Worm (Caenorhabditis elegans) whole organism, L2 larva: ENCODE results near the gene egl-27.

Source experiments
- C34F6.9 ChIP-seq: fragments of 150-350 bp; optimal IDR thresholded peaks from 2 replicates; lab custom pipeline; 2014; ENCODE audit warnings: missing biosample characterization, missing genetic modification characterization
- F13H6.1 ChIP-seq: sonication (generic microtip); optimal IDR thresholded peaks from 2 replicates; lab custom pipeline; 2016; ENCODE audit warnings: missing genetic modification characterization, missing compliant biosample characterization
- Y55F3AM.14 ChIP-seq: fragments of 200-800 bp; sonication (Bioruptor generic); optimal IDR thresholded peaks from 2 replicates; lab custom pipeline; 2018; ENCODE audit warnings: mild to moderate bottlenecking, missing genetic modification characterization, missing compliant biosample characterization
- ZK546.5 ChIP-seq: sonication (generic microtip); optimal IDR thresholded peaks from 2 replicates; lab custom pipeline; 2017; ENCODE audit warnings: missing biosample characterization, missing genetic modification characterization
- aly-2 ChIP-seq: fragments of 150-350 bp; optimal IDR thresholded peaks from 2 replicates; lab custom pipeline; 2014; ENCODE audit warnings: missing biosample characterization, missing genetic modification characterization
- ama-1 ChIP-seq: fragments of 150-350 bp; optimal IDR thresholded peaks from 2 replicates; lab custom pipeline; 2018; ENCODE audit warnings: inconsistent platforms
- blmp-1 ChIP-seq: sonication (generic microtip); optimal IDR thresholded peaks from 2 replicates; lab custom pipeline; 2017; ENCODE audit warnings: missing genetic modification characterization, mild to moderate bottlenecking, missing compliant biosample characterization, antibody characterized with exemption, moderate library complexity; ENCODE audit not compliant: insufficient read depth
- dmd-4 ChIP-seq: sonication (generic microtip); optimal IDR thresholded peaks from 2 replicates; lab custom pipeline; 2017; ENCODE audit warnings: missing biosample characterization, missing genetic modification characterization
- elt-3 ChIP-seq: sonication (generic microtip); optimal IDR thresholded peaks from 2 replicates; lab custom pipeline; 2017; ENCODE audit warnings: missing biosample characterization, missing genetic modification characterization
- fos-1 ChIP-seq: fragments of 150-350 bp; optimal IDR thresholded peaks from 2 replicates; lab custom pipeline; 2014; ENCODE audit warnings: missing biosample characterization, missing genetic modification characterization
- gmeb-1 ChIP-seq: fragments of 150-350 bp; optimal IDR thresholded peaks from 2 replicates; lab custom pipeline; 2014; ENCODE audit warnings: missing biosample characterization, missing genetic modification characterization
- lin-11 ChIP-seq: fragments of 150-350 bp; sonication (generic microtip); optimal IDR thresholded peaks from 2 replicates; lab custom pipeline; 2014; ENCODE audit warnings: missing biosample characterization, missing genetic modification characterization, inconsistent platforms, mixed read lengths
- lin-13 ChIP-seq: fragments of 150-350 bp; optimal IDR thresholded peaks from 2 replicates; lab custom pipeline; 2014; ENCODE audit warnings: missing biosample characterization, missing genetic modification reagents, missing genetic modification characterization
- lsy-2 ChIP-seq, 2 experiments: fragments of 150-350 bp in 1 of 2; sonication (generic microtip) in 1 of 2; optimal IDR thresholded peaks; 2 replicates each; lab custom pipeline; 2014 to 2017; ENCODE audit warnings: missing biosample characterization in 2 of 2, missing genetic modification characterization in 2 of 2
- nhr-10 ChIP-seq: sonication (generic microtip); optimal IDR thresholded peaks from 2 replicates; lab custom pipeline; 2017; ENCODE audit warnings: missing biosample characterization, missing genetic modification characterization
- nhr-11 ChIP-seq: fragments of 150-350 bp; optimal IDR thresholded peaks from 2 replicates; lab custom pipeline; 2014; ENCODE audit warnings: missing biosample characterization, missing genetic modification characterization
- nhr-12 ChIP-seq: fragments of 150-350 bp; optimal IDR thresholded peaks from 2 replicates; lab custom pipeline; 2014; ENCODE audit warnings: missing biosample characterization, missing genetic modification characterization
- nhr-129 ChIP-seq: fragments of 150-350 bp; optimal IDR thresholded peaks from 2 replicates; lab custom pipeline; 2014; ENCODE audit warnings: missing biosample characterization, missing genetic modification characterization
- nhr-21 ChIP-seq: fragments of 150-350 bp; optimal IDR thresholded peaks from 2 replicates; lab custom pipeline; 2014; ENCODE audit warnings: missing biosample characterization, missing genetic modification characterization
- nhr-23 ChIP-seq: fragments of 150-350 bp; optimal IDR thresholded peaks from 2 replicates; lab custom pipeline; 2014; ENCODE audit warnings: missing biosample characterization, missing genetic modification reagents, missing genetic modification characterization
- nhr-25 ChIP-seq: fragments of 150-350 bp; sonication (generic microtip); optimal IDR thresholded peaks from 3 replicates; lab custom pipeline; 2014; ENCODE audit warnings: missing biosample characterization, missing genetic modification characterization
- nhr-6 ChIP-seq: fragments of 150-350 bp; optimal IDR thresholded peaks from 2 replicates; lab custom pipeline; 2014; ENCODE audit warnings: missing biosample characterization, missing genetic modification characterization
- peb-1 ChIP-seq: fragments of 150-350 bp; optimal IDR thresholded peaks from 2 replicates; lab custom pipeline; 2014; ENCODE audit warnings: missing biosample characterization, missing genetic modification characterization
- skn-1 ChIP-seq: sonication (generic microtip); optimal IDR thresholded peaks from 2 replicates; lab custom pipeline; 2017; ENCODE audit warnings: missing biosample characterization, missing genetic modification characterization
- sma-3 ChIP-seq: sonication (generic microtip); optimal IDR thresholded peaks from 2 replicates; lab custom pipeline; 2016; ENCODE audit warnings: missing genetic modification reagents, missing genetic modification characterization, missing compliant biosample characterization
- sma-9 ChIP-seq, 2 experiments: fragments of 150-350 bp in 1 of 2; sonication (generic microtip) in 1 of 2; optimal IDR thresholded peaks; 2 replicates each; lab custom pipeline; 2014 to 2016; ENCODE audit warnings: missing genetic modification characterization in 2 of 2, mild to moderate bottlenecking in 1 of 2, missing biosample characterization in 1 of 2, missing compliant biosample characterization in 1 of 2, missing genetic modification reagents in 1 of 2, moderate library complexity in 1 of 2
- unc-55 ChIP-seq: fragments of 150-350 bp; sonication (generic microtip); optimal IDR thresholded peaks from 3 replicates; lab custom pipeline; 2014; ENCODE audit warnings: missing biosample characterization, missing genetic modification reagents, missing genetic modification characterization
- unc-62 ChIP-seq: fragments of 150-350 bp; optimal IDR thresholded peaks from 2 replicates; lab custom pipeline; 2014; ENCODE audit warnings: missing biosample characterization, missing genetic modification reagents, missing genetic modification characterization
- zag-1 ChIP-seq: fragments of 150-350 bp; optimal IDR thresholded peaks from 2 replicates; lab custom pipeline; 2014; ENCODE audit warnings: missing biosample characterization, missing genetic modification characterization
- ztf-11 ChIP-seq: sonication (generic microtip); optimal IDR thresholded peaks from 2 replicates; lab custom pipeline; 2017; ENCODE audit warnings: missing biosample characterization, missing genetic modification characterization
- ztf-4 ChIP-seq: fragments of 150-350 bp; optimal IDR thresholded peaks from 2 replicates; lab custom pipeline; 2014; ENCODE audit warnings: missing biosample characterization, missing genetic modification characterization

Gene egl-27

DNA sequence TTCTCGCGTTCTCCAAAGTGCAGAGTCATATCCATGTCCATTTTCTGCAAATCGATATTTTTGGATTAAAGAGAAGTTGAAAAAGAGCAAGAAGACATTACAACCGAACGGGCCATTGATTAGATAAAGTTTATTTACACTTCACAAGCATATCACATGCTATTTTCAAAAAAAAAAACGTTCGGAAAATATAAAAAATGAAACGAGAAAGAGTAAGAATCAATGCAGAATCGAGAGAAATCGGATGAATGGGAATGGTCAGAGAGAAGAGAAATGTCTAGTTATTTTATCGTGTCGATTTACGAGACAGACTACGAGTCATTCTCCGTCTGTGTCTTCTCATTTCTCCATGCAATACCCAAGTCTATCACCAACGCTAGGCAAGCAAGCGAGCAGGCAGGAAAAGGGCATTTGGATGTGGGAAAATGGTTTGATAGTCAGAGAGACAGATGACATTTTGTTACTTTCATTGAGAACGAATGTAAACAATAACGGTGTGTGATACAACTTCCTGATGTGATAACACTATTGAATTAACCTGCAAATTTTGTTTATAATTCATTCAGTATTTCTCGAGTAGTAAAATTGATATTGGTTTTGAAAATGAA is 34.6 kb upstream of the egl-27 start, which contains the start of gene F31E8.4 (continued):
- peak; percentile 13 for TF ChIP-seq sma-3 (GFP tag; lab: Kevin White, UChicago)
- TF ChIP-seq elt-3 (tag; lab: Kevin White, UChicago) = no peak
- peak; percentile 66 for TF ChIP-seq fos-1 (tag; lab: Kevin White, UChicago)
- TF ChIP-seq peb-1 (tag; lab: Kevin White, UChicago) = no peak
- TF ChIP-seq dmd-4 (tag; lab: Kevin White, UChicago) = no peak
- peak; percentile 51 for TF ChIP-seq nhr-129
- TF ChIP-seq nhr-10 = no peak
- TF ChIP-seq zag-1 = no peak

DNA sequence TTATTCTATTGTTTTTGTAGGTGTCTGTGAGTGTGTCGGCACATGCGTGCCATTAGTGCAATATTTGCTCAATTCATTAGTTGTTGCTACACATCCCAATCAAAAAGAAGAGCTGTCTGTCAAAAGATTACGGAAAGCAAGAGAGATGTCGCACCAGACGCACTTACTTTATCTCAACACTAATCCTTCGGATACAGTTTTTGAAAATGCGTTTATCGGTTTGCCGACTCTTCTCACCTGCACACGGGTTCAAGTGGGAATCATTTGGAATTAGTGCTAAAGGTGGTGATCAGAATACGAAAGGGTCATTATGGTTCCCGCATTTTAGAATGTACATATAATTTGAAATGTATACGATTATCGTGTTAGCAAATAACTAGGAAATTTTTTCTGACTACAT is 33.5 kb upstream of the egl-27 start:
- TF ChIP-seq sma-9 (GFP tag; optimal IDR thresholded peaks at IDR 0.05; lab: Kevin White, UChicago) = no peak
- TF ChIP-seq sma-9 (tag; optimal IDR thresholded peaks at IDR 0.05; lab: Kevin White, UChicago) = no peak
- no peak for TF ChIP-seq nhr-25
- TF ChIP-seq aly-2 (tag; lab: Kevin White, UChicago) = no peak
- TF ChIP-seq nhr-11 = no peak
- TF ChIP-seq lin-13 (GFP tag; lab: Kevin White, UChicago) = no peak
- no peak for TF ChIP-seq C34F6.9 (tag; lab: Kevin White, UChicago)
- TF ChIP-seq ztf-4 (tag; lab: Kevin White, UChicago) = no peak
- no peak for TF ChIP-seq Y55F3AM.14 (GFP tag; lab: Kevin White, UChicago)
- no peak for TF ChIP-seq unc-55 (GFP tag; lab: Kevin White, UChicago)
- no peak for TF ChIP-seq unc-62 (GFP tag; lab: Kevin White, UChicago)
- no peak for TF ChIP-seq lsy-2 (tag; optimal IDR thresholded peaks at IDR 0.05; lab: Kevin White, UChicago)
- TF ChIP-seq F13H6.1 (tag; lab: Kevin White, UChicago) = no peak

DNA sequence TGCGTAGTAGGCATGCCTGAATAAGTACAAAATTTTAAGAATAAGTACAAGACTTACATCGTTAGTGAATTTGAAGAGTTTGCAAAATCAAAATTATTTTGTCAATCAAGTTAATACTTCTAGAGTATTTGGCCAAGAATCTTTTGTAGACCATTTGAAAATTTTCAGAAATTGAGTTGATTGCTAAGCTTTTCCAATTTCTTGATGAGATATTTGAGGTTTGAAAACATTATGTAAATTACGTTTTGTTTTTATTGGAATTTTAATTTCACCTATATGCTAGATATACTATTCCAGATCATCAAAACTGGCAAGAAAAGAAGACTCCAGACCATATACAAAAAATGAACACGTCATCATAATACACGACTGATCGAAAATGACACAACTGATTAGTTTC is 31.8 kb upstream of the egl-27 start, which contains the start of gene tab-1:
TSS of gene tab-1 (plus strand) at position 301 of the 400 bp plus-strand sequence.
- no peak for TF ChIP-seq peb-1 (tag; lab: Kevin White, UChicago)
- TF ChIP-seq dmd-4 (tag; lab: Kevin White, UChicago) = no peak
- no peak for TF ChIP-seq skn-1
- TF ChIP-seq unc-55 (GFP tag; lab: Kevin White, UChicago) = no peak
- TF ChIP-seq, all 48 proteins: peak for 0

DNA sequence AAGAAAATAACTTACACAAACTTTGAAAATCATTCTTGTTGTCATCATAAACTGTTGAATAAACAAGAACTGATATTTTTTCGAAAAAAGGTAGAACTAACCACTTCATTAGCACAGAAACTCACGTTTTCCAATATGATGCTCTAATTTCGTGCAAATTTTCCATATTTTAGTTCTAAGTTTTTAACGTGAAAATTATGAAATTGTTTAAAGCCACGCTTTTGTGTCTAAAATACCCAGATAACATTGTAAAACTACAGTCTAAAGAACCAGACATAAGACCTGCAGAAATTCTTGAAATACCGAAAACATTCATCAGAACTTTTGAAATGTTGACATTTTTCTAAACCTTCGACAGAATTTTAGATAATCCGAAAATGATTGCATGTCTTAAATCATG is 27.6 kb upstream of the egl-27 start, which contains the start of gene F31E8.5:
TSS of gene F31E8.5 (minus strand) at position 101 of the 400 bp plus-strand sequence.
- TF ChIP-seq nhr-6 (tag; lab: Kevin White, UChicago) (no peak), nhr-25 (no peak)

DNA sequence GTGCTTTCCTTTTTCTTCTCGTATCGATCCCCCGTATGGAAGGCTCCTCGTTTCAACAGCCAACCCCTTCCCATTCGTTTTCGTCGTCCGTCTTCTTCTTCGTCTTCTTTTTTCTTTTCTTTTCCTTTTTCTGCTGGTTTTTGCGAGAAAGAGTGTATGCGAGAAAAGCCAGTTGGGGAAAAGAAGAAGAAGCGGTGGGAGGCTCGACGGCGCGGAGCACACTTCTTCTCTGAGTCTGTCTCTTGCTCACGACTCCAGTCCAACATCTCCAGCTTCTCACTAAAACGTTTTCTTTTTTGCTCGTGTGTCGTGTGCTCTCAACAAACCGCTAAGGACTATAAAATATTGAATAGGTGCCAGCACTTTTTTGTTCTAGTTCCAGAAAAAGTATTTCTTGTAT is 26.3 kb upstream of the egl-27 start:
- peak; percentile 76 for TF ChIP-seq C34F6.9 (tag; lab: Kevin White, UChicago)
- TF ChIP-seq ztf-4 (tag; lab: Kevin White, UChicago) = no peak
- no peak for TF ChIP-seq gmeb-1
- TF ChIP-seq nhr-129 = peak; percentile 40
- no peak for TF ChIP-seq nhr-21
- TF ChIP-seq Y55F3AM.14 (GFP tag; lab: Kevin White, UChicago) = no peak
- TF ChIP-seq unc-55 (GFP tag; lab: Kevin White, UChicago) = peak; percentile 82
- TF ChIP-seq lsy-2 (tag; optimal IDR thresholded peaks at IDR 0.05; lab: Kevin White, UChicago) = peak in 1 of 2 experiments; percentile 38
- TF ChIP-seq F13H6.1 (tag; lab: Kevin White, UChicago) = peak; percentile 0
- TF ChIP-seq lin-11 = peak; percentile 46
- peak; percentile 55 for TF ChIP-seq zag-1

DNA sequence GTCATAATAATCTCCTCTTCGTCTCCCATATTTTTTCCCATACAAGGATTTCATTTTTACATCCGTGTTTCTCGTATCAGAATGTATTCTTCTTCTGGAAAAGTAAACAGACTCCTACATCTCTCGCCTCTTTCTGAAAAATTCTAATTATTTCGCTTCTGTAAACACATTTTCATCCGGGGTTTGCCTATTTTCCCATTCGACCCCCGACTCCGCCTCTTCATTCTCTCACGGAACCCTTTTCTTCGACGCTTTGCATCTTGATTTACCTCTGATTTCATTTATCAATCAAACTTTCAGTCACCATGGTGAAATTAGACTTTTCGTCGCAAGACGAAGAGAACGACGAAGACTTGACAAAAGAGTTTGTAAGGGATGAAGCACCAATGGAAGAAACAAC is 24.1 kb upstream of the egl-27 start, which contains the start of gene snt-1:
TSS of gene snt-1 (plus strand) at position 301 of the 400 bp plus-strand sequence.
- TF ChIP-seq nhr-6 (tag; lab: Kevin White, UChicago) (no peak), lin-13 (GFP tag; lab: Kevin White, UChicago) (no peak), skn-1 (no peak), lin-11 (no peak), nhr-23 (no peak), nhr-25 (no peak), ama-1 (lab: Kevin White, UChicago) (no peak), ZK546.5 (tag; lab: Kevin White, UChicago) (no peak), peb-1 (tag; lab: Kevin White, UChicago) (no peak), F13H6.1 (tag; lab: Kevin White, UChicago) (no peak), dmd-4 (tag; lab: Kevin White, UChicago) (no peak), blmp-1 (tag; lab: Kevin White, UChicago) (no peak), nhr-10 (no peak), ztf-4 (tag; lab: Kevin White, UChicago) (no peak), nhr-12 (tag; lab: Kevin White, UChicago) (no peak), ztf-11 (tag; lab: Kevin White, UChicago) (no peak), sma-3 (GFP tag; lab: Kevin White, UChicago) (no peak), lsy-2 (tag; optimal IDR thresholded peaks at IDR 0.05; lab: Kevin White, UChicago) (no peak)
